Worm (Caenorhabditis elegans): ENCODE results near the gene cwc-15.
A peak's percentile ranks its signal among the peaks of the same experiment; 100 is the strongest.

cwc-15 gene

ce11 chrV:15996655-15997186, 26.4 kb upstream of the cwc-15 start, which contains the start of the genes C06C6.9 and C06C6.8:
Gene C06C6.9 (minus strand): TSS chrV:15996755.
Gene C06C6.8 (plus strand): TSS chrV:15997136.
- TF ChIP-seq F37D6.2 (tag; optimal IDR thresholded peaks at IDR 0.05) (no peak), aha-1 (tag) (peak; percentile 24)

DNA sequence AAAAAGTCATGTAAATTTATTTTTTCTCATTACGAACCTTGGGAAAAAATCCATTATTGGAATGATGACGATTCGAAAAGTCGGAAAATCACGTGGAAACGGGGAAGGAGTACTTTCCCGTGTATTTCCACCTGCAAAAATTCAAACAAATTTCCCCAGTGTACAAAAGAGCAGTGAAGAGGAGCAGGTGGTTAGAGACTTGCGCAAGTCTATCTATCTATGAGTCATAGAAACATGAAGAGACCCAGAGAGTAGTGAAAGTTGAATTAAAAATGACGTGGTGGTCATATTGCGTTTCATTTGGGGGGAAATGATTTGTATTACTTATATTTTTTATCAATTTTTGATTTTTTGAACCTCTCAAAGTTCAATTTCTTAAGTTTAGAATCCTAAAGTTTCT, 22.7 kb upstream of the cwc-15 start, which contains the start of gene nhr-50:
TSS of gene nhr-50 (minus strand) at position 199 of the 400 bp plus-strand sequence.
- TF ChIP-seq sdz-12 (GFP tag; optimal IDR thresholded peaks at IDR 0.05): no peak
- TF ChIP-seq Y48G9A.11 (GFP tag; IDR thresholded peaks at IDR 0.05): no peak
- no peak for TF ChIP-seq skn-1 (tag; optimal IDR thresholded peaks at IDR 0.05)
- no peak for TF ChIP-seq daf-8 (GFP tag; IDR thresholded peaks at IDR 0.05)
- peak; percentile 39 for TF ChIP-seq aha-1 (tag)
- TF ChIP-seq zfp-2 (tag; optimal IDR thresholded peaks at IDR 0.05): no peak
- TF ChIP-seq dmd-6 (GFP tag; IDR thresholded peaks at IDR 0.05): peak; percentile 90
- TF ChIP-seq ZK337.2 (GFP tag; IDR thresholded peaks at IDR 0.05): no peak
- no peak for TF ChIP-seq F44E2.7 (GFP tag; IDR thresholded peaks at IDR 0.05)
- TF ChIP-seq T26A8.4 (GFP tag; IDR thresholded peaks at IDR 0.05): no peak
- TF ChIP-seq unc-62 (GFP tag; optimal IDR thresholded peaks at IDR 0.05 in 1 of 2): peak in 1 of 2 experiments; percentile 1
- TF ChIP-seq unc-62 (tag; optimal IDR thresholded peaks at IDR 0.05): no peak
- TF ChIP-seq ama-1 (optimal IDR thresholded peaks at IDR 0.05): no peak
- no peak for TF ChIP-seq F10B5.3 (tag; optimal IDR thresholded peaks at IDR 0.05)
- no peak for TF ChIP-seq ceh-82 (tag; optimal IDR thresholded peaks at IDR 0.05)
- peak; percentile 44 for TF ChIP-seq nhr-48 (tag; optimal IDR thresholded peaks at IDR 0.05)
- TF ChIP-seq dve-1 (tag; optimal IDR thresholded peaks at IDR 0.05; ENCODE audit: insufficient read depth): peak; percentile 85
- no peak for TF ChIP-seq tag-97 (GFP tag; IDR thresholded peaks at IDR 0.05)
- no peak for TF ChIP-seq nhr-102 (tag; optimal IDR thresholded peaks at IDR 0.05)
- TF ChIP-seq arid-1 (GFP tag; conservative IDR thresholded peaks at IDR 0.05): 0 out of 2 replicates have a peak, but pooled peaks have one; percentile 8
- TF ChIP-seq rbr-2 (tag; optimal IDR thresholded peaks at IDR 0.05): no peak
- peak; percentile 14 for TF ChIP-seq mxl-3 (GFP tag; optimal IDR thresholded peaks at IDR 0.05)
- peak; percentile 35 for TF ChIP-seq pqm-1 (tag; optimal IDR thresholded peaks at IDR 0.05)
- no peak for TF ChIP-seq snpc-4 (tag; optimal IDR thresholded peaks at IDR 0.05)
- no peak for TF ChIP-seq set-16 (GFP tag; IDR thresholded peaks at IDR 0.05)
- TF ChIP-seq nhr-77 (tag; optimal IDR thresholded peaks at IDR 0.05): peak; percentile 66
- no peak for TF ChIP-seq egl-27 (tag; optimal IDR thresholded peaks at IDR 0.05)
- TF ChIP-seq nhr-28 (tag; optimal IDR thresholded peaks at IDR 0.05): peak; percentile 67
- TF ChIP-seq mdl-1 (tag; optimal IDR thresholded peaks at IDR 0.05): peak; percentile 1 to 73
- TF ChIP-seq nhr-41 (GFP tag; IDR thresholded peaks at IDR 0.05): no peak
- TF ChIP-seq nhr-11 (tag; optimal IDR thresholded peaks at IDR 0.05): no peak
- TF ChIP-seq pha-4 (GFP tag; IDR thresholded peaks at IDR 0.05): no peak
- peak; percentile 86 for TF ChIP-seq pha-4 (tag; optimal IDR thresholded peaks at IDR 0.05)
- TF ChIP-seq tra-1 (GFP tag; IDR thresholded peaks at IDR 0.05): no peak
- TF ChIP-seq D1046.2 (GFP tag; IDR thresholded peaks at IDR 0.05): no peak
- no peak for TF ChIP-seq ztf-11 (tag; optimal IDR thresholded peaks at IDR 0.05)
- TF ChIP-seq dpl-1 (GFP tag; optimal IDR thresholded peaks at IDR 0.05): peak; percentile 31
- TF ChIP-seq daf-19 (GFP tag; conservative IDR thresholded peaks at IDR 0.05): 0 out of 2 replicates have a peak, but pooled peaks have one; percentile 51
- TF ChIP-seq daf-16 (GFP tag; optimal IDR thresholded peaks at IDR 0.05): no peak
- TF ChIP-seq daf-16 (tag; optimal IDR thresholded peaks at IDR 0.05): no peak
- TF ChIP-seq jun-1 (tag; optimal IDR thresholded peaks at IDR 0.05): peak; percentile 18
- TF ChIP-seq nhr-6 (tag; optimal IDR thresholded peaks at IDR 0.05): peak; percentile 93
- peak; percentile 80 for TF ChIP-seq hlh-30 (tag; optimal IDR thresholded peaks at IDR 0.05; ENCODE audit: insufficient read depth)
